Fruit fly (Drosophila melanogaster) whole organism, prepupa: ENCODE measurements around the gene CG4709.

Experiments used
- Blimp-1 ChIP-seq: fragments of 200-800 bp; sonication (Bioruptor generic); optimal IDR thresholded peaks from 3 replicates; lab custom pipeline; 2017; ENCODE audit warnings: missing biosample characterization, missing genetic modification characterization, mild to moderate bottlenecking, moderate library complexity, missing genetic modification reagents
- CG15336 ChIP-seq: fragments of 200-800 bp; sonication (Bioruptor generic); IDR thresholded peaks from 2 replicates; pipeline ENCODE4 v1.3.6; 2022; ENCODE audit warnings: missing biosample characterization, missing genetic modification characterization
- CG1621 ChIP-seq: fragments of 200-800 bp; sonication (Bioruptor generic); optimal IDR thresholded peaks from 3 replicates; lab custom pipeline; 2018; ENCODE audit warnings: missing biosample characterization, mild to moderate bottlenecking, missing genetic modification characterization
- CG31627 ChIP-seq: fragments of 200-800 bp; sonication (Bioruptor generic); optimal IDR thresholded peaks from 3 replicates; lab custom pipeline; 2016; ENCODE audit warnings: missing biosample characterization, missing genetic modification characterization
- CG3919 ChIP-seq: fragments of 200-800 bp; sonication (Bioruptor generic); optimal IDR thresholded peaks from 3 replicates; lab custom pipeline; 2016; ENCODE audit warnings: missing biosample characterization, missing genetic modification characterization
- CG6163 ChIP-seq: fragments of 200-800 bp; sonication (Bioruptor generic); IDR thresholded peaks from 3 replicates; pipeline ENCODE4 v1.3.6; 2022; ENCODE audit warnings: missing biosample characterization, missing genetic modification characterization
- CG6276 ChIP-seq: fragments of 200-800 bp; sonication (Bioruptor generic); optimal IDR thresholded peaks from 2 replicates; lab custom pipeline; 2017; ENCODE audit warnings: missing biosample characterization, mild to moderate bottlenecking, missing genetic modification characterization
- CG8119 ChIP-seq: fragments of 200-800 bp; sonication (Bioruptor generic); IDR thresholded peaks from 3 replicates; pipeline ENCODE4 v1.3.6; 2022; ENCODE audit warnings: missing biosample characterization, missing genetic modification characterization
- CG8319 ChIP-seq: fragments of 200-800 bp; sonication (Bioruptor generic); optimal IDR thresholded peaks from 3 replicates; lab custom pipeline; 2016; ENCODE audit warnings: missing biosample characterization, missing genetic modification characterization
- CG9139 ChIP-seq: fragments of 200-800 bp; sonication (Bioruptor generic); optimal IDR thresholded peaks from 3 replicates; lab custom pipeline; 2017; ENCODE audit warnings: missing biosample characterization, mild to moderate bottlenecking, missing genetic modification characterization
- Eip78C ChIP-seq: fragments of 200-800 bp; sonication (Bioruptor generic); peaks from one replicate; lab custom pipeline; 2016; ENCODE audit warnings: missing biosample characterization, missing genetic modification characterization
- Eip93F ChIP-seq: fragments of 200-800 bp; sonication (Bioruptor generic); optimal IDR thresholded peaks from 2 replicates; lab custom pipeline; 2016; ENCODE audit warnings: missing biosample characterization, mild to moderate bottlenecking, missing genetic modification characterization
- Hr38 ChIP-seq: sonication (Bioruptor generic); optimal IDR thresholded peaks from 2 replicates; lab custom pipeline; 2016; ENCODE audit warnings: missing biosample characterization, missing genetic modification characterization
- Met ChIP-seq: fragments of 200-800 bp; sonication (Bioruptor generic); optimal IDR thresholded peaks from 3 replicates; lab custom pipeline; 2016; ENCODE audit warnings: missing biosample characterization, missing genetic modification characterization
- Sox15 ChIP-seq: fragments of 200-800 bp; sonication (Bioruptor generic); optimal IDR thresholded peaks from 3 replicates; lab custom pipeline; 2016; ENCODE audit warnings: missing biosample characterization, missing genetic modification characterization
- achi ChIP-seq: fragments of 200-800 bp; sonication (Bioruptor generic); optimal IDR thresholded peaks from 3 replicates; lab custom pipeline; 2016; ENCODE audit warnings: missing biosample characterization, missing genetic modification characterization
- dac ChIP-seq: fragments of 200-800 bp; sonication (Bioruptor generic); optimal IDR thresholded peaks from 2 replicates; lab custom pipeline; 2017; ENCODE audit warnings: missing biosample characterization, mild to moderate bottlenecking, missing genetic modification characterization
- dsx ChIP-seq: fragments of 200-800 bp; optimal IDR thresholded peaks from 3 replicates; lab custom pipeline; 2019; ENCODE audit warnings: missing biosample characterization, mild to moderate bottlenecking, missing genetic modification characterization, moderate library complexity; ENCODE audit not compliant: poor library complexity, severe bottlenecking
- eg ChIP-seq: fragments of 200-800 bp; sonication (Bioruptor generic); IDR thresholded peaks from 3 replicates; pipeline ENCODE4 v1.3.6; 2022; ENCODE audit warnings: missing biosample characterization, missing genetic modification characterization
- fkh ChIP-seq: fragments of 200-800 bp; sonication (Bioruptor generic); optimal IDR thresholded peaks from 3 replicates; lab custom pipeline; 2017; ENCODE audit warnings: missing biosample characterization, mild to moderate bottlenecking, missing genetic modification characterization, moderate library complexity
- net ChIP-seq: fragments of 200-800 bp; sonication (Bioruptor generic); optimal IDR thresholded peaks from 3 replicates; lab custom pipeline; 2016; ENCODE audit warnings: missing biosample characterization, missing genetic modification characterization
- salr ChIP-seq, 2 experiments: fragments of 200-800 bp; sonication (Bioruptor generic); optimal IDR thresholded peaks; 3 replicates each; lab custom pipeline; 2016 to 2018; ENCODE audit warnings: missing biosample characterization in 2 of 2, missing genetic modification characterization in 2 of 2, mild to moderate bottlenecking in 1 of 2
- spab ChIP-seq: fragments of 200-800 bp; sonication (Bioruptor generic); optimal IDR thresholded peaks from 2 replicates; lab custom pipeline; 2017; ENCODE audit warnings: missing biosample characterization, mild to moderate bottlenecking, missing genetic modification characterization, missing genetic modification reagents
- ss ChIP-seq, 2 experiments: fragments of 200-800 bp; sonication (Bioruptor generic); optimal IDR thresholded peaks; 2 replicates in 1 of 2; 3 replicates in 1 of 2; lab custom pipeline; 2017 to 2018; ENCODE audit warnings: mild to moderate bottlenecking in 2 of 2, missing biosample characterization in 2 of 2, missing genetic modification characterization in 2 of 2, moderate library complexity in 1 of 2

Gene CG4709

DNA sequence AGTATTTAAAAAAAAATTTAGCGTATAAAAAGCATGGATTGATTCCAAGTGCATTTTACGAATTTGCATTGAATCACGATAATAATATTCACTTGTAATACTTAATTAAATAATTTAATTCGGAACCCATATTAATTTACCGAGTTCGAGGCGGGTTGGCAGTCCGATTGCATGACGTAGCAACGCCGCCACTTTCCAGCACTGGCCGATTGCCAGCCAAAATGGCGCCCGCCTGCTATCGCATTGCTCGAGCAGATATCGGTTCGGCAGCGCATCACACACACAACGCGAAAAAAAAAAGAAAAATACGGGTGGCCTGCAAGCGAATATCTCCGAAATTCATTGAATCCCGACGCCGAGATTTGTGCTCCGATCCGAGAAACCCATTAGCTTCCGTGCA is 49.5 kb downstream of the CG4709 start, which contains the start of gene Ndf (continued):
- TF ChIP-seq salr (GFP tag; optimal IDR thresholded peaks at IDR 0.05; lab: Kevin White, UChicago) (peak in 1 of 2 experiments; percentile 32), achi (peak; percentile 76), Met (peak; percentile 57), CG8319 (peak; percentile 20), fkh (GFP tag; lab: Kevin White, UChicago) (no peak), dsx (GFP tag; lab: Kevin White, UChicago) (no peak), Blimp-1 (GFP tag; lab: Kevin White, UChicago) (no peak), CG9139 (GFP tag; lab: Kevin White, UChicago) (peak; percentile 46), CG6163 (peak; percentile 75)

DNA sequence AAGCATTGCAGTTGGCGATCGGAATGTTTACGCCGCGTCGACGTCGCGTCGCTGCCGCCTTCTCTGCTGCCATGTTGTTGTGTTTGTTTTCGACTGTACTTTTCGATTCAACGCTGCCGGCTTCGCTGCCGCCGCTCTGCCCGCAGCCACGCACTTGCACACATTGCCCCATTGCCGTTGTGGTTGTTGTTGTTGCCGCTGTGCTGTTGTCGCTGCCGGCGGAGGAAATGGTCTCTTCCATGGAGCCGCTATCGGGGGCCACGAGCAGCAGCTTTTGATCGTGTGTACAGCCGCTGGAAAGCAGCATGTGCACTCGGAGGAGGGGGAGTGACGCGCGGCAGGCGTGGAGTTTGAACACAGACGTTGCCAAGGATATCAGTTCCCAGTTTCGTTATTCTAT is 50.4 kb downstream of the CG4709 start:
- TF ChIP-seq CG1621 (tag; lab: Kevin White, UChicago) (peak; percentile 35), Hr38 (GFP tag; lab: Kevin White, UChicago) (no peak), net (GFP tag; lab: Kevin White, UChicago) (peak; percentile 18), CG3919 (peak; percentile 18), CG8119 (GFP tag; lab: Robert Waterston, UW) (no peak), CG6163 (peak; percentile 42; the same call in 2 of the 3 replicates), eg (peak; percentile 62; the same call in 2 of the 3 replicates), ss (GFP tag; optimal IDR thresholded peaks at IDR 0.05; lab: Kevin White, UChicago) (peak in 1 of 2 experiments; percentile 28), dac (GFP tag; lab: Kevin White, UChicago) (no peak), fkh (GFP tag; lab: Kevin White, UChicago) (peak; percentile 27), CG9139 (GFP tag; lab: Kevin White, UChicago) (peak; percentile 11), CG31627 (no peak), CG15336 (GFP tag; lab: Robert Waterston, UW) (0 out of 2 replicates have a peak, but pooled peaks have one; percentile 32), Eip93F (GFP tag; lab: Kevin White, UChicago) (no peak), Eip78C (GFP tag; lab: Kevin White, UChicago) (peak; percentile 77), Sox15 (GFP tag; lab: Kevin White, UChicago) (no peak), spab (GFP tag; lab: Kevin White, UChicago) (no peak), achi (no peak), CG6276 (GFP tag; lab: Kevin White, UChicago) (no peak)
